Worm (Caenorhabditis elegans) whole organism, dauer: ENCODE data around the gene K09C4.7.

ENCODE experiments used
- unc-62 ChIP-seq: sonication (generic microtip); optimal IDR thresholded peaks from 2 replicates; lab custom pipeline; 2017; ENCODE audit warnings: missing biosample characterization, missing genetic modification reagents, missing genetic modification characterization

The K09C4.7 gene

DNA sequence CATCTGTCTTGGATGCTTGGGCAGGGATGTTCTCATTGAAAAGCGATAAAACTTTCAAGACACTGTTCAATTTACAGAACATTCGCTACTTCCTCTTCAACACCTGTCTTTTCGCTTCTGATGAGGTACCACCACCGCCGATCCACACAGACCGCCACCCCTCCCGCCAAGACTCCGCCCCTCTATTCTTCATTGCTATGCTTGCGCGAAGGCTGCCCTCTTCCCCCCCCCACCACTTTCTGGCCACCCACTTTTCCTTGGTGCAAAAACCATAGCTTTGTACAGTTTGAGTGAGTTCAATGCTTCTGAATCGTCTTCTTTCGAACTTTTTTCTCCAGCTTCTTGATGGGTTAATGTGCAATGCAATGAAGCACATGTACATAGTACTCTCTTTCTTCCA lies 41.3 kb downstream of the K09C4.7 start:
- TF ChIP-seq unc-62: no peak

DNA sequence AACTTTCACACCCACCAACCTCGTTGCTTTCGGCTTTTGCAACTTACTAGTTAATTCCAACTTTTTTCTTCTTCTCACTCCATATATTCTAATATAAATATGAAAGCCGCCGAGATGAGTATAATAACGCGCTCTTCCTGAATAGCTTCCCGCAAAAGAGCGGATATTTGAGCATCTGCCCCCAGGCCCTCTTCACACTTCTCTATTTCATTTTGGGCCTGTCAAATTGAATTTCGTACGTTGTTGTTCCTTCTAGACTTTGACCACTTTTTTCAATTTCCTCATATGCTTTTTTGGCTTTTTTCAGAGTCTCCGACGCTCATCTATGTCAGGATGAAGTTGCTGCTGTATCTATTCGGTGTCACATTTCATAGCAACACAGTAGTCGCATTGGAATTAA lies 42.3 kb downstream of the K09C4.7 start, which contains the start of gene ddr-2:
Gene ddr-2, plus strand, starts transcription at position 301 of the 400 bp plus-strand sequence.
- TF ChIP-seq unc-62: no peak

DNA sequence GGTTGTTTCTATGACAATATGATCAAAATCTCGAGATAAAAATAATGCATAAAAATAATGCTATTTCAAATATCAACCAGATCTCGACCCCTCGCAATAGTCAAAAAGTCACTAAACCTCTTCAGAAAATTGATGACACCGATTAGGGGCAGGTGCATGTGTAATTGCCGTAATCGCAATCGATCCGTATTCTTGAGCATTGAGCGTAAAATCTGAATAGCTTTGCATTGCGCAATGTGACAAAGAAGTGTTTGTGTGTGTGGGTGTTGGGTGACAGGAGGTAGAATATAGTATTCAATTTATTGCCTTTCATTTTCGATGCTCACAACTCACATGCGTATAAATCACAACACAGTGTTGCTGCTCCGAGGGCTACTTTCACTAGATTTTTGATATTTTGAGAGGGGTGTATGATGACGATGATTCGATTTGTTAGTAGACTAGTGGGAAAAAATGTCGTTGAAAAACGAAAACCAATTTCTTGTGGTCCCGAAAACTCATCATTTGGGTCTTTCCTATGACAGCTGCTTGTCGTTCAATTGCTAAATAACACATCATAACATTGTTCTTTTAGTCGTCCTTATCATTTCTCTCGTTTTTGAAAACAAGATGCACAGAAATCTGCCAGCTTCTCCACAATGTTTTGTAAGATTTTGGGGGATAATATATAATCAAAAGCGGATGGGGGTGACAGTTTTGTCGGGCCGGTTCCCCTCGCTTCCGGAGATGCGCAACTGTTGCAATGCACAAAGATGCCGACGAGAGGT lies 43.4 kb downstream of the K09C4.7 start:
- no peak for TF ChIP-seq unc-62

DNA sequence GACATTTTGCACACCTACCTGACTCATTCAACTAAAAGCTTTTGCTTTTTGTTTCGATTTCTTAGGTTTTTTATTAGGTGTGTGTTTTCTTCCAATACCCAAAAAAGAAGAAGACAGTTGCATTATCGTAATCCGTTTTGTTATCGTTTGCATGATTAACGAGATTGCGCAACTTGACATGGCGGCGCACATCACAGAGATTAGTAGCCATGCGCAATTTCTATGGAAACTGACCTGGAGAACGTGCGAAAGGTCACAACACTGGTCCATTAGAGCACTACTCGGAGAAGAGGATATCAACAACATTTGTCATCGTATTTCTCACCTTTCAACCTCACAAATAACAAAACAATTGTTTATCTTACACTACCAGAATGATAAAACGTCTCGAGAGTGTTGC lies 44.1 kb downstream of the K09C4.7 start:
- TF ChIP-seq unc-62: no peak
